Fruit fly (Drosophila melanogaster) whole organism, embryonic: ENCODE results near the gene CG15296.

ENCODE experiments used
- Asciz ChIP-seq: fragments of 200-800 bp; sonication (Bioruptor generic); optimal IDR thresholded peaks from 2 replicates; lab custom pipeline; 2017; ENCODE audit warnings: missing biosample characterization, mild to moderate bottlenecking, missing genetic modification characterization, missing genetic modification reagents
- BEAF-32 ChIP-seq: fragments of 200-800 bp; sonication (Bioruptor generic); optimal IDR thresholded peaks from 3 replicates; lab custom pipeline; 2017; ENCODE audit warnings: missing biosample characterization, missing genetic modification characterization, mild to moderate bottlenecking, moderate library complexity, missing genetic modification reagents
- CG11085 ChIP-seq: fragments of 200-800 bp; sonication (Bioruptor generic); IDR thresholded peaks from 2 replicates; pipeline ENCODE4 v1.3.6; 2022; ENCODE audit warnings: missing biosample characterization, missing genetic modification characterization
- CG11247 ChIP-seq: fragments of 200-800 bp; sonication (Bioruptor generic); IDR thresholded peaks from 2 replicates; pipeline ENCODE4 v1.3.6; 2022; ENCODE audit warnings: missing biosample characterization, missing genetic modification characterization
- CG12071 ChIP-seq: fragments of 200-800 bp; sonication (Bioruptor generic); optimal IDR thresholded peaks from 3 replicates; lab custom pipeline; 2018; ENCODE audit warnings: missing biosample characterization, mild to moderate bottlenecking, missing genetic modification characterization
- CG12104 ChIP-seq: fragments of 200-800 bp; sonication (Bioruptor generic); optimal IDR thresholded peaks from 3 replicates; lab custom pipeline; 2016; ENCODE audit warnings: missing biosample characterization, missing genetic modification characterization
- CG12155 ChIP-seq: fragments of 200-800 bp; sonication (Bioruptor generic); optimal IDR thresholded peaks from 3 replicates; lab custom pipeline; 2016; ENCODE audit warnings: missing biosample characterization, missing genetic modification characterization
- CG14441 ChIP-seq: fragments of 200-800 bp; sonication (Bioruptor generic); IDR thresholded peaks from 2 replicates; pipeline ENCODE4 v1.3.6; 2022; ENCODE audit warnings: missing biosample characterization, missing genetic modification characterization
- CG14860 ChIP-seq: fragments of 200-800 bp; sonication (Bioruptor generic); IDR thresholded peaks from 3 replicates; pipeline ENCODE4 v1.3.6; 2022; ENCODE audit warnings: missing biosample characterization, missing genetic modification characterization; ENCODE audit not compliant: partially characterized antibody
- CG15011 ChIP-seq: fragments of 200-800 bp; sonication (Bioruptor generic); optimal IDR thresholded peaks from 3 replicates; lab custom pipeline; 2018; ENCODE audit warnings: missing biosample characterization, mild to moderate bottlenecking, missing genetic modification characterization
- CG15696 ChIP-seq: fragments of 200-800 bp; sonication (Bioruptor generic); optimal IDR thresholded peaks from 2 replicates; lab custom pipeline; 2019; ENCODE audit warnings: missing biosample characterization, mild to moderate bottlenecking, missing genetic modification characterization, moderate library complexity
- CG17361 ChIP-seq: fragments of 200-800 bp; sonication (Bioruptor generic); IDR thresholded peaks from 3 replicates; pipeline ENCODE4 v1.3.6; 2022; ENCODE audit warnings: missing biosample characterization, missing genetic modification characterization
- CG17385 ChIP-seq: fragments of 200-800 bp; sonication (Bioruptor generic); optimal IDR thresholded peaks from 3 replicates; lab custom pipeline; 2018; ENCODE audit warnings: missing biosample characterization, mild to moderate bottlenecking, missing genetic modification characterization
- CG17912 ChIP-seq: fragments of 200-800 bp; sonication (Bioruptor generic); optimal IDR thresholded peaks from 2 replicates; lab custom pipeline; 2018; ENCODE audit warnings: missing biosample characterization, mild to moderate bottlenecking, missing genetic modification characterization
- CG18262 ChIP-seq: fragments of 200-800 bp; optimal IDR thresholded peaks from 3 replicates; lab custom pipeline; 2019; ENCODE audit warnings: missing biosample characterization, mild to moderate bottlenecking, missing genetic modification characterization, moderate library complexity
- CG2889 ChIP-seq: fragments of 200-800 bp; sonication (Bioruptor generic); IDR thresholded peaks from 3 replicates; pipeline ENCODE4 v1.3.6; 2022; ENCODE audit warnings: missing biosample characterization, missing genetic modification characterization
- CG33213 ChIP-seq: fragments of 200-800 bp; sonication (Bioruptor generic); optimal IDR thresholded peaks from 3 replicates; lab custom pipeline; 2016; ENCODE audit warnings: missing biosample characterization, missing genetic modification characterization
- CG3847 ChIP-seq: fragments of 200-800 bp; sonication (Bioruptor generic); IDR thresholded peaks from 2 replicates; pipeline ENCODE4 v1.3.6; 2022; ENCODE audit warnings: missing biosample characterization, missing genetic modification characterization
- CG4854 ChIP-seq: fragments of 200-800 bp; sonication (Bioruptor generic); optimal IDR thresholded peaks from 2 replicates; lab custom pipeline; 2016; ENCODE audit warnings: missing biosample characterization, missing genetic modification characterization, inconsistent platforms
- CG5180 ChIP-seq: fragments of 200-800 bp; sonication (Bioruptor generic); optimal IDR thresholded peaks from 3 replicates; lab custom pipeline; 2017; ENCODE audit warnings: missing biosample characterization, missing genetic modification characterization, mild to moderate bottlenecking, moderate library complexity, missing genetic modification reagents
- CG7556 ChIP-seq: fragments of 200-800 bp; sonication (Bioruptor generic); optimal IDR thresholded peaks from 2 replicates; lab custom pipeline; 2017; ENCODE audit warnings: missing biosample characterization, mild to moderate bottlenecking, missing genetic modification characterization
- CG8388 ChIP-seq: fragments of 200-800 bp; sonication (Bioruptor generic); optimal IDR thresholded peaks from 2 replicates; lab custom pipeline; 2019; ENCODE audit warnings: missing biosample characterization, mild to moderate bottlenecking, missing genetic modification characterization, moderate library complexity
- CHES-1-like ChIP-seq: fragments of 200-800 bp; sonication (Bioruptor generic); optimal IDR thresholded peaks from 2 replicates; lab custom pipeline; 2016; ENCODE audit warnings: missing biosample characterization, missing genetic modification characterization
- D19B ChIP-seq: fragments of 200-800 bp; sonication (Bioruptor generic); optimal IDR thresholded peaks from 2 replicates; lab custom pipeline; 2017; ENCODE audit warnings: missing biosample characterization, mild to moderate bottlenecking, missing genetic modification characterization
- Dll ChIP-seq: fragments of 200-800 bp; sonication (Bioruptor generic); IDR thresholded peaks from 4 replicates; pipeline ENCODE4 v1.3.6; 2022; ENCODE audit warnings: missing biosample characterization, missing genetic modification characterization; ENCODE audit not compliant: partially characterized antibody
- Dref ChIP-seq: fragments of 200-800 bp; sonication (Bioruptor generic); IDR thresholded peaks from 2 replicates; pipeline ENCODE4 v1.3.6; 2022; ENCODE audit warnings: missing biosample characterization, missing genetic modification characterization
- E2f2 ChIP-seq: fragments of 200-800 bp; sonication (Bioruptor generic); IDR thresholded peaks from 2 replicates; pipeline ENCODE4 v1.3.6; 2022; ENCODE audit warnings: missing biosample characterization, missing genetic modification characterization
- HHEX ChIP-seq: fragments of 200-800 bp; sonication (Bioruptor generic); optimal IDR thresholded peaks from 3 replicates; lab custom pipeline; 2017; ENCODE audit warnings: missing biosample characterization, mild to moderate bottlenecking, missing genetic modification characterization, missing genetic modification reagents
- HLHmδ ChIP-seq: fragments of 200-800 bp; sonication (Bioruptor generic); optimal IDR thresholded peaks from 2 replicates; lab custom pipeline; 2018; ENCODE audit warnings: missing biosample characterization, mild to moderate bottlenecking, missing genetic modification characterization, moderate library complexity
- Sox102F ChIP-seq: fragments of 200-800 bp; sonication (Bioruptor generic); optimal IDR thresholded peaks from 2 replicates; lab custom pipeline; 2018; ENCODE audit warnings: missing biosample characterization, mild to moderate bottlenecking, missing genetic modification characterization, moderate library complexity
- Tbp ChIP-seq: fragments of >200 bp; optimal IDR thresholded peaks from 2 replicates; lab custom pipeline; 2018; ENCODE audit warnings: missing biosample characterization, missing genetic modification characterization
- bbx ChIP-seq: fragments of 200-800 bp; sonication (Bioruptor generic); IDR thresholded peaks from 2 replicates; pipeline ENCODE4 v1.3.6; 2022; ENCODE audit warnings: missing biosample characterization, missing genetic modification characterization; ENCODE audit not compliant: partially characterized antibody
- bcd ChIP-seq: fragments of 200-800 bp; sonication (Bioruptor generic); optimal IDR thresholded peaks from 2 replicates; lab custom pipeline; 2017; ENCODE audit warnings: missing biosample characterization, mild to moderate bottlenecking, missing genetic modification characterization
- bigmax ChIP-seq: fragments of 200-800 bp; sonication (Bioruptor generic); optimal IDR thresholded peaks from 2 replicates; lab custom pipeline; 2018; ENCODE audit warnings: missing biosample characterization, mild to moderate bottlenecking, missing genetic modification characterization
- cad ChIP-seq: fragments of >200 bp; optimal IDR thresholded peaks from 2 replicates; lab custom pipeline; 2017; ENCODE audit warnings: missing biosample characterization, missing genetic modification characterization
- ci ChIP-seq: fragments of 200-800 bp; sonication (Bioruptor generic); IDR thresholded peaks from 3 replicates; pipeline ENCODE4 v1.3.6; 2022; ENCODE audit warnings: missing biosample characterization, missing genetic modification characterization
- disco-r ChIP-seq: fragments of 200-800 bp; sonication (Bioruptor generic); optimal IDR thresholded peaks from 2 replicates; lab custom pipeline; 2016; ENCODE audit warnings: missing biosample characterization, missing genetic modification characterization
- eyg ChIP-seq: fragments of 200-800 bp; sonication (Bioruptor generic); optimal IDR thresholded peaks from 3 replicates; lab custom pipeline; 2016; ENCODE audit warnings: missing biosample characterization, missing genetic modification characterization
- fu2 ChIP-seq: fragments of 200-800 bp; sonication (Bioruptor generic); optimal IDR thresholded peaks from 2 replicates; lab custom pipeline; 2016; ENCODE audit warnings: missing biosample characterization, missing genetic modification characterization
- hb ChIP-seq: fragments of 200-800 bp; sonication (Bioruptor generic); IDR thresholded peaks from 3 replicates; pipeline ENCODE4 v1.3.6; 2022; ENCODE audit warnings: missing biosample characterization, missing genetic modification characterization; ENCODE audit not compliant: partially characterized antibody
- ind ChIP-seq: fragments of 200-800 bp; sonication (Bioruptor generic); optimal IDR thresholded peaks from 3 replicates; lab custom pipeline; 2016; ENCODE audit warnings: missing biosample characterization, missing genetic modification characterization
- lmd ChIP-seq: fragments of 200-800 bp; sonication (Bioruptor generic); IDR thresholded peaks from 2 replicates; pipeline ENCODE4 v1.3.6; 2022; ENCODE audit warnings: missing biosample characterization, missing genetic modification characterization
- mam ChIP-seq: fragments of 200-800 bp; sonication (Bioruptor generic); optimal IDR thresholded peaks from 3 replicates; lab custom pipeline; 2016; ENCODE audit warnings: missing biosample characterization, missing genetic modification characterization
- onecut ChIP-seq: fragments of 200-800 bp; sonication (Bioruptor generic); IDR thresholded peaks from 2 replicates; pipeline ENCODE4 v1.3.6; 2022; ENCODE audit warnings: missing biosample characterization, missing genetic modification characterization
- pum ChIP-seq: fragments of 200-800 bp; sonication (Bioruptor generic); optimal IDR thresholded peaks from 2 replicates; lab custom pipeline; 2016; ENCODE audit warnings: missing biosample characterization, missing genetic modification characterization
- pzg ChIP-seq: fragments of 200-800 bp; sonication (Bioruptor generic); optimal IDR thresholded peaks from 3 replicates; lab custom pipeline; 2018; ENCODE audit warnings: missing biosample characterization, mild to moderate bottlenecking, missing genetic modification characterization, moderate library complexity
- scrt ChIP-seq: fragments of 200-800 bp; sonication (Bioruptor generic); optimal IDR thresholded peaks from 2 replicates; lab custom pipeline; 2018; ENCODE audit warnings: missing biosample characterization, mild to moderate bottlenecking, missing genetic modification characterization, moderate library complexity
- sr ChIP-seq: fragments of 200-800 bp; sonication (Bioruptor generic); IDR thresholded peaks from 3 replicates; pipeline ENCODE4 v1.3.6; 2022; ENCODE audit warnings: missing biosample characterization, missing genetic modification characterization
- toy ChIP-seq: fragments of 200-800 bp; sonication (Bioruptor generic); IDR thresholded peaks from 2 replicates; pipeline ENCODE4 v1.3.6; 2022; ENCODE audit warnings: missing biosample characterization, missing genetic modification characterization
- tx ChIP-seq: fragments of 200-800 bp; sonication (Bioruptor generic); optimal IDR thresholded peaks from 2 replicates; lab custom pipeline; 2016; ENCODE audit warnings: missing biosample characterization, missing genetic modification characterization
- vnd ChIP-seq: fragments of 200-800 bp; sonication (Bioruptor generic); IDR thresholded peaks from 3 replicates; pipeline ENCODE4 v1.3.6; 2022; ENCODE audit warnings: missing biosample characterization, missing genetic modification characterization; ENCODE audit not compliant: partially characterized antibody
- zfh1 ChIP-seq: fragments of 200-800 bp; sonication (Bioruptor generic); IDR thresholded peaks from 3 replicates; pipeline ENCODE4 v1.3.6; 2022; ENCODE audit warnings: missing biosample characterization, missing genetic modification characterization

The CG15296 gene

dm6 chrX:10595813-10596212 lies 29.4 kb upstream of the CG15296 start, which contains the start of the genes Hmr and CG2124 (continued):
- TF ChIP-seq CG12104 (GFP tag; lab: Kevin White, UChicago) (no peak), CG33213 (GFP tag; lab: Kevin White, UChicago) (no peak), Sox102F (GFP tag; lab: Kevin White, UChicago) (no peak), CG18262 (tag; lab: Kevin White, UChicago) (no peak), HLHmδ (GFP tag; lab: Kevin White, UChicago) (no peak), sr (GFP tag; lab: Robert Waterston, UW) (no peak), CG2889 (GFP tag; lab: Robert Waterston, UW) (no peak), Dref (peak; percentile 64), CG7556 (GFP tag; lab: Kevin White, UChicago) (no peak), zfh1 (GFP tag; lab: Robert Waterston, UW) (no peak), Tbp (GFP tag; lab: Kevin White, UChicago) (no peak), scrt (no peak), toy (GFP tag; lab: Robert Waterston, UW) (no peak), CG17361 (GFP tag; lab: Robert Waterston, UW) (no peak), BEAF-32 (peak; percentile 67), fu2 (GFP tag; lab: Kevin White, UChicago) (no peak), eyg (GFP tag; lab: Kevin White, UChicago) (no peak), CG11247 (GFP tag; lab: Robert Waterston, UW) (no peak), CG12155 (GFP tag; lab: Kevin White, UChicago) (no peak), CG17385 (GFP tag; lab: Kevin White, UChicago) (no peak), CG15011 (GFP tag; lab: Kevin White, UChicago) (no peak), HHEX (GFP tag; lab: Kevin White, UChicago) (no peak), vnd (GFP tag; lab: Robert Waterston, UW) (peak; percentile 67), ind (GFP tag; lab: Kevin White, UChicago) (no peak), lmd (GFP tag; lab: Robert Waterston, UW) (no peak), CG12071 (GFP tag; lab: Kevin White, UChicago) (no peak), tx (GFP tag; lab: Kevin White, UChicago) (no peak), hb (GFP tag; lab: Robert Waterston, UW) (no peak), cad (GFP tag; lab: Kevin White, UChicago) (no peak), bigmax (GFP tag; lab: Kevin White, UChicago) (no peak), E2f2 (GFP tag; lab: Robert Waterston, UW) (peak; percentile 45), onecut (no peak), CG14441 (GFP tag; lab: Robert Waterston, UW) (no peak), CG8388 (GFP tag; lab: Kevin White, UChicago) (no peak), CG3847 (no peak), CG15696 (tag; lab: Kevin White, UChicago) (no peak), bcd (GFP tag; lab: Kevin White, UChicago) (no peak), CHES-1-like (no peak), ci (GFP tag; lab: Robert Waterston, UW) (no peak), CG11085 (no peak), Dll (GFP tag; lab: Robert Waterston, UW) (peak; percentile 87), pzg (peak; percentile 55), D19B (no peak), disco-r (GFP tag; lab: Kevin White, UChicago) (no peak), CG14860 (peak; percentile 74), Asciz (GFP tag; lab: Kevin White, UChicago) (no peak), pum (GFP tag; lab: Kevin White, UChicago) (no peak), CG4854 (GFP tag; lab: Kevin White, UChicago) (no peak), bbx (GFP tag; lab: Robert Waterston, UW) (peak; percentile 35), mam (GFP tag; lab: Kevin White, UChicago) (no peak), CG17912 (GFP tag; lab: Kevin White, UChicago) (no peak), CG5180 (GFP tag; lab: Kevin White, UChicago) (no peak)
